Fruit fly (Drosophila melanogaster) whole organism, embryonic: ENCODE results near the gene CG14395.

ENCODE experiments used
- BtbVII ChIP-seq: fragments of 200-800 bp; sonication (Bioruptor generic); optimal IDR thresholded peaks from 3 replicates; lab custom pipeline; 2017; ENCODE audit warnings: missing biosample characterization, mild to moderate bottlenecking, missing genetic modification characterization
- C15 ChIP-seq: fragments of 200-800 bp; sonication (Bioruptor generic); IDR thresholded peaks from 3 replicates; pipeline ENCODE4 v1.3.6; 2022; ENCODE audit warnings: missing biosample characterization, missing genetic modification characterization
- CG11504 ChIP-seq: fragments of 200-800 bp; sonication (Bioruptor generic); optimal IDR thresholded peaks from 3 replicates; lab custom pipeline; 2019; ENCODE audit warnings: missing biosample characterization, mild to moderate bottlenecking, missing genetic modification characterization, moderate library complexity
- CG11696 ChIP-seq: fragments of 200-800 bp; sonication (Bioruptor generic); IDR thresholded peaks from 2 replicates; pipeline ENCODE4 v1.3.6; 2022; ENCODE audit warnings: missing biosample characterization, missing genetic modification characterization
- CG12071 ChIP-seq: fragments of 200-800 bp; sonication (Bioruptor generic); optimal IDR thresholded peaks from 3 replicates; lab custom pipeline; 2018; ENCODE audit warnings: missing biosample characterization, mild to moderate bottlenecking, missing genetic modification characterization
- CG13296 ChIP-seq: fragments of 200-800 bp; sonication (Bioruptor generic); optimal IDR thresholded peaks from 3 replicates; lab custom pipeline; 2018; ENCODE audit warnings: missing biosample characterization, mild to moderate bottlenecking, missing genetic modification characterization
- CG13775 ChIP-seq: fragments of 200-800 bp; sonication (Bioruptor generic); optimal IDR thresholded peaks from 3 replicates; lab custom pipeline; 2017; ENCODE audit warnings: missing biosample characterization, mild to moderate bottlenecking, missing genetic modification characterization
- CG14441 ChIP-seq: fragments of 200-800 bp; sonication (Bioruptor generic); IDR thresholded peaks from 2 replicates; pipeline ENCODE4 v1.3.6; 2022; ENCODE audit warnings: missing biosample characterization, missing genetic modification characterization
- CG1529 ChIP-seq: fragments of 200-800 bp; sonication (Bioruptor generic); optimal IDR thresholded peaks from 3 replicates; lab custom pipeline; 2018; ENCODE audit warnings: missing biosample characterization, missing genetic modification characterization
- CG18599 ChIP-seq: fragments of 200-800 bp; sonication (Bioruptor generic); optimal IDR thresholded peaks from 3 replicates; lab custom pipeline; 2017; ENCODE audit warnings: missing biosample characterization, missing genetic modification characterization, mild to moderate bottlenecking, moderate library complexity, missing genetic modification reagents
- CG2712 ChIP-seq: fragments of 200-800 bp; optimal IDR thresholded peaks from 3 replicates; lab custom pipeline; 2019; ENCODE audit warnings: missing biosample characterization, mild to moderate bottlenecking, missing genetic modification characterization, moderate library complexity
- CG6689 ChIP-seq: fragments of 200-800 bp; sonication (Bioruptor generic); IDR thresholded peaks from 2 replicates; pipeline ENCODE4 v1.3.6; 2022; ENCODE audit warnings: missing biosample characterization, missing genetic modification characterization
- CG6791 ChIP-seq: fragments of 200-800 bp; sonication (Bioruptor generic); IDR thresholded peaks from 3 replicates; pipeline ENCODE4 v1.3.6; 2022; ENCODE audit warnings: missing biosample characterization, missing genetic modification characterization; ENCODE audit not compliant: partially characterized antibody
- CG7839 ChIP-seq: fragments of 200-800 bp; sonication (Bioruptor generic); optimal IDR thresholded peaks from 3 replicates; lab custom pipeline; 2018; ENCODE audit warnings: missing biosample characterization, mild to moderate bottlenecking, missing genetic modification characterization, moderate library complexity
- CG9215 ChIP-seq: fragments of 200-800 bp; sonication (Bioruptor generic); IDR thresholded peaks from 2 replicates; pipeline ENCODE4 v1.3.6; 2022; ENCODE audit warnings: missing biosample characterization, missing genetic modification characterization
- CHES-1-like ChIP-seq: fragments of 200-800 bp; sonication (Bioruptor generic); optimal IDR thresholded peaks from 2 replicates; lab custom pipeline; 2016; ENCODE audit warnings: missing biosample characterization, missing genetic modification characterization
- Camta ChIP-seq: fragments of 200-800 bp; sonication (Bioruptor generic); optimal IDR thresholded peaks from 2 replicates; lab custom pipeline; 2016; ENCODE audit warnings: missing biosample characterization, missing genetic modification characterization
- Chrac-16 ChIP-seq: fragments of 200-800 bp; sonication (Bioruptor generic); optimal IDR thresholded peaks from 3 replicates; lab custom pipeline; 2016; ENCODE audit warnings: missing biosample characterization, missing genetic modification characterization
- Dek ChIP-seq: fragments of 200-800 bp; sonication (Bioruptor generic); optimal IDR thresholded peaks from 3 replicates; lab custom pipeline; 2019; ENCODE audit warnings: missing biosample characterization, mild to moderate bottlenecking, missing genetic modification characterization, moderate library complexity
- Doc3 ChIP-seq: fragments of 200-800 bp; sonication (Bioruptor generic); IDR thresholded peaks from 3 replicates; pipeline ENCODE4 v1.3.6; 2022; ENCODE audit warnings: missing biosample characterization, missing genetic modification characterization; ENCODE audit not compliant: partially characterized antibody
- Fer3 ChIP-seq: fragments of 200-800 bp; sonication (Bioruptor generic); optimal IDR thresholded peaks from 2 replicates; lab custom pipeline; 2018; ENCODE audit warnings: missing biosample characterization, mild to moderate bottlenecking, missing genetic modification characterization, moderate library complexity
- HLH54F ChIP-seq: fragments of 200-800 bp; sonication (Bioruptor generic); optimal IDR thresholded peaks from 3 replicates; lab custom pipeline; 2016; ENCODE audit warnings: missing biosample characterization, missing genetic modification characterization
- HmgZ ChIP-seq: fragments of 200-800 bp; sonication (Bioruptor generic); optimal IDR thresholded peaks from 2 replicates; lab custom pipeline; 2018; ENCODE audit warnings: missing biosample characterization, mild to moderate bottlenecking, missing genetic modification characterization
- Med ChIP-seq: fragments of 200-800 bp; sonication (Bioruptor generic); peaks from one replicate; lab custom pipeline; 2016; ENCODE audit warnings: missing biosample characterization, missing genetic modification characterization, mild to moderate bottlenecking, inconsistent platforms, moderate library complexity
- Meics ChIP-seq: fragments of 200-800 bp; sonication (Bioruptor generic); optimal IDR thresholded peaks from 2 replicates; lab custom pipeline; 2017; ENCODE audit warnings: missing biosample characterization, mild to moderate bottlenecking, missing genetic modification characterization
- Mrtf ChIP-seq: fragments of 200-800 bp; sonication (Bioruptor generic); IDR thresholded peaks from 3 replicates; pipeline ENCODE4 v1.3.6; 2022; ENCODE audit warnings: missing biosample characterization, missing genetic modification characterization
- Neu2 ChIP-seq: fragments of 200-800 bp; sonication (Bioruptor generic); optimal IDR thresholded peaks from 3 replicates; lab custom pipeline; 2016; ENCODE audit warnings: missing biosample characterization, missing genetic modification characterization, borderline replicate concordance
- PHDP ChIP-seq: fragments of 200-800 bp; sonication (Bioruptor generic); optimal IDR thresholded peaks from 3 replicates; lab custom pipeline; 2018; ENCODE audit warnings: missing biosample characterization, mild to moderate bottlenecking, missing genetic modification characterization, moderate library complexity
- Sry-β ChIP-seq: fragments of 200-800 bp; sonication (Bioruptor generic); optimal IDR thresholded peaks from 2 replicates; lab custom pipeline; 2018; ENCODE audit warnings: missing biosample characterization, mild to moderate bottlenecking, missing genetic modification characterization, moderate library complexity
- Xbp1 ChIP-seq: fragments of 200-800 bp; sonication (Bioruptor generic); optimal IDR thresholded peaks from 3 replicates; lab custom pipeline; 2016; ENCODE audit warnings: missing biosample characterization, mild to moderate bottlenecking, missing genetic modification characterization
- ap ChIP-seq: fragments of 200-800 bp; sonication (Bioruptor generic); IDR thresholded peaks from 2 replicates; pipeline ENCODE4 v1.3.6; 2022; ENCODE audit warnings: missing biosample characterization, missing genetic modification characterization
- az2 ChIP-seq: fragments of 200-800 bp; sonication (Bioruptor generic); optimal IDR thresholded peaks from 3 replicates; lab custom pipeline; 2016; ENCODE audit warnings: missing biosample characterization, missing genetic modification characterization
- da ChIP-seq: fragments of 200-800 bp; sonication (Bioruptor generic); optimal IDR thresholded peaks from 2 replicates; lab custom pipeline; 2016; ENCODE audit warnings: missing biosample characterization, missing genetic modification characterization
- dati ChIP-seq: fragments of 200-800 bp; sonication (Bioruptor generic); IDR thresholded peaks from 2 replicates; pipeline ENCODE4 v1.3.6; 2022; ENCODE audit warnings: missing biosample characterization, missing genetic modification characterization
- disco-r ChIP-seq: fragments of 200-800 bp; sonication (Bioruptor generic); optimal IDR thresholded peaks from 2 replicates; lab custom pipeline; 2016; ENCODE audit warnings: missing biosample characterization, missing genetic modification characterization
- dmrt11E ChIP-seq: fragments of 200-800 bp; sonication (Bioruptor generic); optimal IDR thresholded peaks from 3 replicates; lab custom pipeline; 2018; ENCODE audit warnings: missing biosample characterization, mild to moderate bottlenecking, missing genetic modification characterization, moderate library complexity
- emc ChIP-seq: fragments of 200-800 bp; sonication (Bioruptor generic); optimal IDR thresholded peaks from 2 replicates; lab custom pipeline; 2016; ENCODE audit warnings: missing biosample characterization, missing genetic modification characterization
- fd64A ChIP-seq: fragments of 200-800 bp; sonication (Bioruptor generic); optimal IDR thresholded peaks from 3 replicates; lab custom pipeline; 2018; ENCODE audit warnings: missing biosample characterization, mild to moderate bottlenecking, missing genetic modification characterization
- fd96Cb ChIP-seq: fragments of 200-800 bp; sonication (Bioruptor generic); optimal IDR thresholded peaks from 2 replicates; lab custom pipeline; 2018; ENCODE audit warnings: missing biosample characterization, mild to moderate bottlenecking, missing genetic modification characterization, moderate library complexity
- fru ChIP-seq: fragments of >200 bp; optimal IDR thresholded peaks from 2 replicates; lab custom pipeline; 2017
- gem ChIP-seq: fragments of 200-800 bp; sonication (Bioruptor generic); optimal IDR thresholded peaks from 2 replicates; lab custom pipeline; 2019; ENCODE audit warnings: missing biosample characterization, mild to moderate bottlenecking, missing genetic modification characterization, moderate library complexity
- grau ChIP-seq: fragments of 200-800 bp; optimal IDR thresholded peaks from 3 replicates; lab custom pipeline; 2019; ENCODE audit warnings: missing biosample characterization, mild to moderate bottlenecking, missing genetic modification characterization, moderate library complexity
- hth ChIP-seq: fragments of >200 bp; optimal IDR thresholded peaks from 2 replicates; lab custom pipeline; 2017; ENCODE audit warnings: inconsistent platforms
- lab ChIP-seq: fragments of 200-800 bp; sonication (Bioruptor generic); optimal IDR thresholded peaks from 3 replicates; lab custom pipeline; 2017; ENCODE audit warnings: missing biosample characterization, missing genetic modification characterization, mild to moderate bottlenecking, moderate library complexity, missing genetic modification reagents
- lilli ChIP-seq: fragments of 200-800 bp; sonication (Bioruptor generic); optimal IDR thresholded peaks from 3 replicates; lab custom pipeline; 2016; ENCODE audit warnings: missing biosample characterization, missing genetic modification characterization
- pum ChIP-seq: fragments of 200-800 bp; sonication (Bioruptor generic); optimal IDR thresholded peaks from 2 replicates; lab custom pipeline; 2016; ENCODE audit warnings: missing biosample characterization, missing genetic modification characterization
- rib ChIP-seq: fragments of 200-800 bp; sonication (Bioruptor generic); IDR thresholded peaks from 2 replicates; pipeline ENCODE4 v1.3.6; 2022; ENCODE audit warnings: missing biosample characterization, missing genetic modification characterization
- sc ChIP-seq, 3 experiments: fragments of >200 bp in 2 of 3; fragments of 200-800 bp in 1 of 3; sonication (Bioruptor generic) in 1 of 3; optimal IDR thresholded peaks; 2 replicates in 2 of 3; 3 replicates in 1 of 3; lab custom pipeline; 2017; ENCODE audit warnings: mild to moderate bottlenecking in 1 of 3, missing biosample characterization in 1 of 3, missing genetic modification characterization in 1 of 3, missing genetic modification reagents in 1 of 3
- z ChIP-seq: fragments of 200-800 bp; sonication (Bioruptor generic); IDR thresholded peaks from 3 replicates; pipeline ENCODE4 v1.3.6; 2022; ENCODE audit warnings: missing biosample characterization, missing genetic modification characterization

CG14395 gene

DNA sequence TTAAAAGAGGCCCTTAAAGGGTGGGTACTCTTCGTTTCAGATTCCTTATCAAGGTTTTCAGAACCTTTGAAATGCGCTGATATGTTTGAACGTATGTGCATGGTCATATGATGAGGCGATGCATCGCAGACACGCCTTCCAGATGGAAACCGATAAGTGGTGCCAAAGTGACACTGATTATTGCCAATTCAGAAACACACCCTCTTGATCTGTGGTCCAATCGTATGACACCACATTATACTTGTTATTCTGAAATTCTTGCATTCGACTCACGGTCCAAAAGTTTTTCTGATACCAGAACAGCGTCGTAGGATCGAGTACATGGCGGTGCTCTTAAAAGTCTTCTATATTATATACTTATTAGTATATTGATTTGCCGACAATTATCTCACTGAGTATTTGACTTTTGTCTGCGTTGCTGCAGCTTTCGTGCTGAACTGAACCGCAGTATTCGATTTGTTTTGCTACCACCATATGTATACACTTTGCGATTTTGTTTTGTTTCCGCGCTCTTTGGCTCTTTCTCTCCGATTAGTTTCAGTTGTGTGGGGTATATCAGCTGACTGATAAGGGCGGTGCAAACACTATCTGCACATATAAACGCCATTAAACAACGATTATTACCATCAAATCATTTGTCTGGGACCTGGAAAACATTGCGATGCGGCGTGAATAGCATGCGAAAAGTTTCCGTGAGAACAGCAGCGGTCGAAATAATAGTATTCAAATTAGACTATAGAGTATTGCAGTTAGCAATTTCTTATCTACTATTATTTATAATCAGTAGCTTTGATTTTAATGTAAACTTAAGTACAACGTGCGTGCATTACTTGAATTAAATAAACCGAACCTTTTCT lies 57.9 kb downstream of the CG14395 start (continued):
- no peak for TF ChIP-seq fd96Cb (tag; lab: Kevin White, UChicago)
- TF ChIP-seq BtbVII (GFP tag; lab: Kevin White, UChicago), result peak; percentile 8
- TF ChIP-seq Camta (GFP tag; lab: Kevin White, UChicago), result no peak
- no peak for TF ChIP-seq dati (GFP tag; lab: Robert Waterston, UW)
- no peak for TF ChIP-seq HLH54F (GFP tag; lab: Kevin White, UChicago)
- no peak for TF ChIP-seq Mrtf
- no peak for TF ChIP-seq grau (tag; lab: Kevin White, UChicago)
- TF ChIP-seq z, result no peak
- no peak for TF ChIP-seq CHES-1-like (GFP tag; lab: Kevin White, UChicago)
- 0 out of 2 replicates have a peak, but pooled peaks have one; percentile 11 for TF ChIP-seq CG11696 (GFP tag; lab: Robert Waterston, UW)
- TF ChIP-seq CG6689 (GFP tag; lab: Robert Waterston, UW), result no peak
- no peak for TF ChIP-seq da (GFP tag; lab: Kevin White, UChicago)
- TF ChIP-seq fd64A (GFP tag; lab: Kevin White, UChicago), result no peak
- no peak for TF ChIP-seq Neu2 (GFP tag; lab: Kevin White, UChicago)
- TF ChIP-seq Meics (GFP tag; lab: Kevin White, UChicago), result peak; percentile 8
- no peak for TF ChIP-seq sc (optimal IDR thresholded peaks at IDR 0.05; lab: Kevin White, UChicago)
- TF ChIP-seq sc (GFP tag; optimal IDR thresholded peaks at IDR 0.05; lab: Kevin White, UChicago), result no peak
- TF ChIP-seq HmgZ (tag; lab: Kevin White, UChicago), result peak; percentile 15
- TF ChIP-seq Med (GFP tag; lab: Kevin White, UChicago), result peak; percentile 62
- TF ChIP-seq CG1529 (GFP tag; lab: Kevin White, UChicago), result no peak
- TF ChIP-seq CG11504, result peak; percentile 10
- TF ChIP-seq Chrac-16, result no peak
- no peak for TF ChIP-seq Sry-β (GFP tag; lab: Kevin White, UChicago)
- TF ChIP-seq Fer3, result peak; percentile 6
- peak; percentile 6 for TF ChIP-seq PHDP (tag; lab: Kevin White, UChicago)
- TF ChIP-seq CG13296 (GFP tag; lab: Kevin White, UChicago), result no peak
- TF ChIP-seq Dek (tag; lab: Kevin White, UChicago), result no peak

DNA sequence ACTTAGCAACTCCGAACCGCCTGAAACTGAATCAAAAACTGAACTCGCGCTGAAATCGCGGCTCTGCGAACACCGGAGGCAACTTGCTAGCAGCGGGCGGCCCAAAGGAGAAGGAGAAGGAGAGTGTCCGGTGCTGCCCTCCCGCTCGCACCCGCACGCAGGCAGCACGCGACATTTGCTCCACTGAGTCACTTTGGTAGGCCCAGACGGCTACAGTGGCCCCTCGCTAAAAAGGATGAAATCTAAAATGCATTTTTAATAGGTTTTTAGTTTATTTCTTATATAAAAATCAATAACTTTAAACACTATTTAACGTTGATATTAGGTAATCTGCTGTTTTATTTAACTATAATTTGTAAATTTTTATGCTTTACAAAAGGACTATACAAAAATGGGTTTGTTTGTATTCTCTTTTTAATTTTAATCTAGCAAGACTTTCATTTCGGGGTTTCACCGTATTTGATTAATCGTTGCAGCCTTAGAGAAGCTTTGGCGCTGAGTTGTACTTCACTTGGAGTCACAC lies 59.8 kb downstream of the CG14395 start, which contains the start of gene Men:
Men (minus strand) TSS at position 51 of the 523 bp plus-strand sequence.
- TF ChIP-seq CG7839 (tag; lab: Kevin White, UChicago) (peak; percentile 82), CG6791 (no peak), dmrt11E (tag; lab: Kevin White, UChicago) (peak; percentile 17), pum (no peak), disco-r (GFP tag; lab: Kevin White, UChicago) (no peak), gem (peak; percentile 83), ap (GFP tag; lab: Robert Waterston, UW) (peak; percentile 37; the same call in 1 of the 2 replicates), rib (GFP tag; lab: Robert Waterston, UW) (no peak), Doc3 (no peak), az2 (GFP tag; lab: Kevin White, UChicago) (no peak), C15 (GFP tag; lab: Robert Waterston, UW) (no peak), lab (GFP tag; lab: Kevin White, UChicago) (peak; percentile 75), CG18599 (GFP tag; lab: Kevin White, UChicago) (peak; percentile 61), CG13775 (GFP tag; lab: Kevin White, UChicago) (peak; percentile 27), fru (lab: Kevin White, UChicago) (no peak), CG9215 (GFP tag; lab: Robert Waterston, UW) (peak; percentile 52), CG14441 (GFP tag; lab: Robert Waterston, UW) (peak; percentile 63), CG2712 (peak; percentile 73), lilli (peak; percentile 26), Xbp1 (GFP tag; lab: Kevin White, UChicago) (peak; percentile 30), emc (no peak), hth (lab: Kevin White, UChicago) (no peak), CG12071 (GFP tag; lab: Kevin White, UChicago) (peak; percentile 7)
